Fruit fly (Drosophila melanogaster): ENCODE data around the gene stai.

- TF ChIP-seq Dip2 (GFP tag; IDR thresholded peaks at IDR 0.05) (no peak), unpg (GFP tag; optimal IDR thresholded peaks at IDR 0.05) (no peak), fd102C (GFP tag; optimal IDR thresholded peaks at IDR 0.05) (no peak), jigr1 (GFP tag; IDR thresholded peaks at IDR 0.05) (no peak)
Observed at dm6 chr2L:6100202-6100689, at the start of gene stai.

Measured in whole organism, embryonic.